Fruit fly (Drosophila melanogaster) whole organism, embryonic: ENCODE measurements around the gene CG12768.

ENCODE experiments used
- Bgb ChIP-seq: fragments of 200-800 bp; sonication (Bioruptor generic); IDR thresholded peaks from 2 replicates; pipeline ENCODE4 v1.3.6; 2022; ENCODE audit warnings: missing biosample characterization, missing genetic modification characterization; ENCODE audit not compliant: partially characterized antibody
- BtbVII ChIP-seq: fragments of 200-800 bp; sonication (Bioruptor generic); optimal IDR thresholded peaks from 3 replicates; lab custom pipeline; 2017; ENCODE audit warnings: missing biosample characterization, mild to moderate bottlenecking, missing genetic modification characterization
- CG10366 ChIP-seq: fragments of 200-800 bp; sonication (Bioruptor generic); IDR thresholded peaks from 2 replicates; pipeline ENCODE4 v1.3.6; 2022; ENCODE audit warnings: missing biosample characterization, missing genetic modification characterization
- CG10431 ChIP-seq: fragments of 200-800 bp; sonication (Bioruptor generic); optimal IDR thresholded peaks from 3 replicates; lab custom pipeline; 2018; ENCODE audit warnings: missing biosample characterization, mild to moderate bottlenecking, missing genetic modification characterization
- CG12236 ChIP-seq: fragments of 200-800 bp; sonication (Bioruptor generic); optimal IDR thresholded peaks from 2 replicates; lab custom pipeline; 2016; ENCODE audit warnings: missing biosample characterization, missing genetic modification characterization
- CG12942 ChIP-seq: fragments of 200-800 bp; sonication (Bioruptor generic); optimal IDR thresholded peaks from 3 replicates; lab custom pipeline; 2016; ENCODE audit warnings: missing biosample characterization, missing genetic modification characterization
- CG13775 ChIP-seq: fragments of 200-800 bp; sonication (Bioruptor generic); optimal IDR thresholded peaks from 3 replicates; lab custom pipeline; 2017; ENCODE audit warnings: missing biosample characterization, mild to moderate bottlenecking, missing genetic modification characterization
- CG14667 ChIP-seq: fragments of 200-800 bp; sonication (Bioruptor generic); IDR thresholded peaks from 2 replicates; pipeline ENCODE4 v1.3.6; 2022; ENCODE audit warnings: missing biosample characterization, missing genetic modification characterization
- CG14710 ChIP-seq: fragments of 200-800 bp; sonication (Bioruptor generic); optimal IDR thresholded peaks from 3 replicates; lab custom pipeline; 2019; ENCODE audit warnings: missing biosample characterization, mild to moderate bottlenecking, missing genetic modification characterization, moderate library complexity
- CG15269 ChIP-seq: fragments of 200-800 bp; sonication (Bioruptor generic); optimal IDR thresholded peaks from 2 replicates; lab custom pipeline; 2018; ENCODE audit warnings: missing biosample characterization, mild to moderate bottlenecking, missing genetic modification characterization, moderate library complexity
- CG15514 ChIP-seq: fragments of 200-800 bp; sonication (Bioruptor generic); optimal IDR thresholded peaks from 3 replicates; lab custom pipeline; 2017; ENCODE audit warnings: missing biosample characterization, missing genetic modification characterization, mild to moderate bottlenecking, moderate library complexity, missing genetic modification reagents
- CG15696 ChIP-seq: fragments of 200-800 bp; sonication (Bioruptor generic); optimal IDR thresholded peaks from 2 replicates; lab custom pipeline; 2019; ENCODE audit warnings: missing biosample characterization, mild to moderate bottlenecking, missing genetic modification characterization, moderate library complexity
- CG17359 ChIP-seq: fragments of 200-800 bp; sonication (Bioruptor generic); optimal IDR thresholded peaks from 3 replicates; lab custom pipeline; 2018; ENCODE audit warnings: missing biosample characterization, mild to moderate bottlenecking, missing genetic modification characterization, moderate library complexity
- CG18619 ChIP-seq: fragments of 200-800 bp; sonication (Bioruptor generic); optimal IDR thresholded peaks from 3 replicates; lab custom pipeline; 2017; ENCODE audit warnings: missing biosample characterization, mild to moderate bottlenecking, missing genetic modification characterization
- CG2199 ChIP-seq: fragments of 200-800 bp; sonication (Bioruptor generic); IDR thresholded peaks from 3 replicates; pipeline ENCODE4 v1.3.6; 2022; ENCODE audit warnings: missing biosample characterization, missing genetic modification characterization
- CG3065 ChIP-seq: fragments of 200-800 bp; sonication (Bioruptor generic); optimal IDR thresholded peaks from 2 replicates; lab custom pipeline; 2016; ENCODE audit warnings: missing biosample characterization, missing genetic modification characterization
- CG3847 ChIP-seq: fragments of 200-800 bp; sonication (Bioruptor generic); IDR thresholded peaks from 2 replicates; pipeline ENCODE4 v1.3.6; 2022; ENCODE audit warnings: missing biosample characterization, missing genetic modification characterization
- CG4360 ChIP-seq: fragments of 200-800 bp; sonication (Bioruptor generic); IDR thresholded peaks from 2 replicates; pipeline ENCODE4 v1.3.6; 2022; ENCODE audit warnings: missing biosample characterization, missing genetic modification characterization
- CG4404 ChIP-seq: fragments of 200-800 bp; sonication (Bioruptor generic); IDR thresholded peaks from 2 replicates; pipeline ENCODE4 v1.3.6; 2022; ENCODE audit warnings: missing biosample characterization, missing genetic modification characterization
- CG4424 ChIP-seq: fragments of 200-800 bp; sonication (Bioruptor generic); optimal IDR thresholded peaks from 3 replicates; lab custom pipeline; 2016; ENCODE audit warnings: missing biosample characterization, missing genetic modification characterization
- CG6272 ChIP-seq: fragments of 200-800 bp; sonication (Bioruptor generic); IDR thresholded peaks from 2 replicates; pipeline ENCODE4 v1.3.6; 2022; ENCODE audit warnings: missing biosample characterization, missing genetic modification characterization
- CG6765 ChIP-seq: fragments of 200-800 bp; sonication (Bioruptor generic); optimal IDR thresholded peaks from 3 replicates; lab custom pipeline; 2017; ENCODE audit warnings: missing biosample characterization, mild to moderate bottlenecking, missing genetic modification characterization
- CG6813 ChIP-seq: fragments of 200-800 bp; sonication (Bioruptor generic); optimal IDR thresholded peaks from 2 replicates; lab custom pipeline; 2017; ENCODE audit warnings: missing biosample characterization, missing genetic modification characterization, mild to moderate bottlenecking, moderate library complexity, missing genetic modification reagents
- CG7745 ChIP-seq: fragments of 200-800 bp; sonication (Bioruptor generic); optimal IDR thresholded peaks from 2 replicates; lab custom pipeline; 2018; ENCODE audit warnings: missing biosample characterization, mild to moderate bottlenecking, missing genetic modification characterization, moderate library complexity
- CG8089 ChIP-seq: fragments of 200-800 bp; sonication (Bioruptor generic); optimal IDR thresholded peaks from 3 replicates; lab custom pipeline; 2016; ENCODE audit warnings: missing biosample characterization, missing genetic modification characterization
- D19A ChIP-seq: fragments of 200-800 bp; optimal IDR thresholded peaks from 3 replicates; lab custom pipeline; 2019; ENCODE audit warnings: missing biosample characterization, mild to moderate bottlenecking, missing genetic modification characterization, moderate library complexity
- D19B ChIP-seq: fragments of 200-800 bp; sonication (Bioruptor generic); optimal IDR thresholded peaks from 2 replicates; lab custom pipeline; 2017; ENCODE audit warnings: missing biosample characterization, mild to moderate bottlenecking, missing genetic modification characterization
- Dll ChIP-seq: fragments of 200-800 bp; sonication (Bioruptor generic); IDR thresholded peaks from 4 replicates; pipeline ENCODE4 v1.3.6; 2022; ENCODE audit warnings: missing biosample characterization, missing genetic modification characterization; ENCODE audit not compliant: partially characterized antibody
- Eip74EF ChIP-seq, 2 experiments: fragments of 200-800 bp in 1 of 2; fragments of >200 bp in 1 of 2; sonication (Bioruptor generic) in 1 of 2; optimal IDR thresholded peaks; 2 replicates each; lab custom pipeline; 2017 to 2019; ENCODE audit warnings: missing biosample characterization in 2 of 2, missing genetic modification characterization in 2 of 2, mild to moderate bottlenecking in 1 of 2, moderate library complexity in 1 of 2
- Oli ChIP-seq: fragments of 200-800 bp; sonication (Bioruptor generic); optimal IDR thresholded peaks from 2 replicates; lab custom pipeline; 2018; ENCODE audit warnings: missing biosample characterization, mild to moderate bottlenecking, missing genetic modification characterization, moderate library complexity
- Scr ChIP-seq: fragments of 200-800 bp; sonication (Bioruptor generic); IDR thresholded peaks from 2 replicates; pipeline ENCODE4 v1.3.6; 2022; ENCODE audit warnings: missing biosample characterization, missing genetic modification characterization; ENCODE audit not compliant: partially characterized antibody
- bigmax ChIP-seq: fragments of 200-800 bp; sonication (Bioruptor generic); optimal IDR thresholded peaks from 2 replicates; lab custom pipeline; 2018; ENCODE audit warnings: missing biosample characterization, mild to moderate bottlenecking, missing genetic modification characterization
- cas ChIP-seq: fragments of 200-800 bp; sonication (Bioruptor generic); IDR thresholded peaks from 2 replicates; pipeline ENCODE4 v1.3.6; 2022; ENCODE audit warnings: missing biosample characterization, missing genetic modification characterization
- chm ChIP-seq: fragments of 200-800 bp; sonication (Bioruptor generic); IDR thresholded peaks from 2 replicates; pipeline ENCODE4 v1.3.6; 2022; ENCODE audit warnings: missing biosample characterization, missing genetic modification characterization
- dmrt99B ChIP-seq: fragments of 200-800 bp; sonication (Bioruptor generic); optimal IDR thresholded peaks from 2 replicates; lab custom pipeline; 2018; ENCODE audit warnings: missing biosample characterization, mild to moderate bottlenecking, missing genetic modification characterization, moderate library complexity
- fd102C ChIP-seq: fragments of 200-800 bp; sonication (Bioruptor generic); optimal IDR thresholded peaks from 2 replicates; lab custom pipeline; 2018; ENCODE audit warnings: missing biosample characterization, mild to moderate bottlenecking, missing genetic modification characterization, moderate library complexity
- gce ChIP-seq: fragments of 200-800 bp; sonication (Bioruptor generic); IDR thresholded peaks from 3 replicates; pipeline ENCODE4 v1.3.6; 2022; ENCODE audit warnings: missing biosample characterization, missing genetic modification characterization
- gcm ChIP-seq: fragments of 200-800 bp; sonication (Bioruptor generic); optimal IDR thresholded peaks from 2 replicates; lab custom pipeline; 2019; ENCODE audit warnings: missing biosample characterization, mild to moderate bottlenecking, missing genetic modification characterization, moderate library complexity
- grau ChIP-seq: fragments of 200-800 bp; optimal IDR thresholded peaks from 3 replicates; lab custom pipeline; 2019; ENCODE audit warnings: missing biosample characterization, mild to moderate bottlenecking, missing genetic modification characterization, moderate library complexity
- hth ChIP-seq: fragments of >200 bp; optimal IDR thresholded peaks from 2 replicates; lab custom pipeline; 2017; ENCODE audit warnings: inconsistent platforms
- jing ChIP-seq: fragments of 200-800 bp; sonication (Bioruptor generic); optimal IDR thresholded peaks from 2 replicates; lab custom pipeline; 2018; ENCODE audit warnings: missing biosample characterization, mild to moderate bottlenecking, missing genetic modification characterization
- kni ChIP-seq: fragments of 200-800 bp; sonication (Bioruptor generic); optimal IDR thresholded peaks from 3 replicates; lab custom pipeline; 2017; ENCODE audit warnings: mild to moderate bottlenecking, missing biosample characterization, missing genetic modification reagents, missing genetic modification characterization
- pita ChIP-seq: fragments of 200-800 bp; sonication (Bioruptor generic); optimal IDR thresholded peaks from 2 replicates; lab custom pipeline; 2017; ENCODE audit warnings: missing biosample characterization, mild to moderate bottlenecking, missing genetic modification characterization
- pros ChIP-seq: fragments of 200-800 bp; sonication (Bioruptor generic); optimal IDR thresholded peaks from 3 replicates; lab custom pipeline; 2019; ENCODE audit warnings: missing biosample characterization, mild to moderate bottlenecking, missing genetic modification characterization, moderate library complexity
- pzg ChIP-seq: fragments of 200-800 bp; sonication (Bioruptor generic); optimal IDR thresholded peaks from 3 replicates; lab custom pipeline; 2018; ENCODE audit warnings: missing biosample characterization, mild to moderate bottlenecking, missing genetic modification characterization, moderate library complexity
- sens ChIP-seq: fragments of 200-800 bp; sonication (Bioruptor generic); peaks from one replicate; lab custom pipeline; 2016; ENCODE audit warnings: missing biosample characterization, missing genetic modification characterization
- vvl ChIP-seq: fragments of 200-800 bp; sonication (Bioruptor generic); IDR thresholded peaks from 2 replicates; pipeline ENCODE4 v1.3.6; 2022; ENCODE audit warnings: missing biosample characterization, missing genetic modification characterization
- z ChIP-seq: fragments of 200-800 bp; sonication (Bioruptor generic); IDR thresholded peaks from 3 replicates; pipeline ENCODE4 v1.3.6; 2022; ENCODE audit warnings: missing biosample characterization, missing genetic modification characterization

The CG12768 gene

dm6 chr3L:22947993-22948954 lies 38.0 kb downstream of the CG12768 start (continued):
- TF ChIP-seq vvl (GFP tag; lab: Robert Waterston, UW) (peak; percentile 39; the same call in 1 of the 2 replicates), CG6813 (GFP tag; lab: Kevin White, UChicago) (peak; percentile 16), CG12236 (GFP tag; lab: Kevin White, UChicago) (no peak), CG13775 (GFP tag; lab: Kevin White, UChicago) (no peak), CG3065 (GFP tag; lab: Kevin White, UChicago) (no peak), CG15696 (tag; lab: Kevin White, UChicago) (peak; percentile 25), CG15269 (tag; lab: Kevin White, UChicago) (no peak), CG4360 (GFP tag; lab: Robert Waterston, UW) (0 out of 2 replicates have a peak, but pooled peaks have one; percentile 18), CG4424 (GFP tag; lab: Kevin White, UChicago) (no peak), Bgb (GFP tag; lab: Robert Waterston, UW) (no peak), CG18619 (GFP tag; lab: Kevin White, UChicago) (no peak), chm (GFP tag; lab: Robert Waterston, UW) (0 out of 2 replicates have a peak, but pooled peaks have one; percentile 22), fd102C (no peak), D19A (tag; lab: Kevin White, UChicago) (no peak), D19B (GFP tag; lab: Kevin White, UChicago) (no peak), gcm (peak; percentile 41), BtbVII (no peak), Scr (no peak), CG14710 (no peak), grau (tag; lab: Kevin White, UChicago) (no peak), CG10431 (no peak), sens (GFP tag; lab: Kevin White, UChicago) (peak; percentile 72), cas (no peak), CG8089 (GFP tag; lab: Kevin White, UChicago) (no peak), pros (peak; percentile 98), Dll (GFP tag; lab: Robert Waterston, UW) (peak; percentile 24; the same call in 1 of the 4 replicates), Eip74EF (GFP tag; optimal IDR thresholded peaks at IDR 0.05; lab: Kevin White, UChicago) (peak in 1 of 2 experiments; percentile 21), pita (GFP tag; lab: Kevin White, UChicago) (no peak), CG15514 (no peak), dmrt99B (tag; lab: Kevin White, UChicago) (no peak), CG10366 (GFP tag; lab: Robert Waterston, UW) (no peak), CG2199 (peak; percentile 76; the same call in 2 of the 3 replicates), z (GFP tag; lab: Robert Waterston, UW) (0 out of 3 replicates have a peak, but pooled peaks have one; percentile 11), bigmax (GFP tag; lab: Kevin White, UChicago) (no peak), gce (GFP tag; lab: Robert Waterston, UW) (no peak), CG14667 (GFP tag; lab: Robert Waterston, UW) (no peak), jing (GFP tag; lab: Kevin White, UChicago) (no peak), pzg (no peak), kni (GFP tag; lab: Kevin White, UChicago) (no peak), CG12942 (GFP tag; lab: Kevin White, UChicago) (no peak), CG17359 (tag; lab: Kevin White, UChicago) (no peak), hth (lab: Kevin White, UChicago) (no peak), Oli (tag; lab: Kevin White, UChicago) (no peak), CG6765 (no peak), CG7745 (no peak), CG4404 (GFP tag; lab: Robert Waterston, UW) (no peak), CG6272 (GFP tag; lab: Robert Waterston, UW) (no peak), CG3847 (GFP tag; lab: Robert Waterston, UW) (no peak)
